ENCODE assay signal across 1 fruit fly cellular context in genomic region chrX:8057299-8057730, dm6.
TF ChIP-seq lines count a peak whose summit lies in the region.

No protein-coding gene starts in this region.

TF ChIP-seq in whole organism, embryonic, 481 proteins besides CTCF, POLR2A, EP300 and RAD21 (continued from another document and continues in another):
- TF ChIP-seq CG2120 (GFP tag; optimal IDR thresholded peaks at IDR 0.05; lab: Kevin White, UChicago) (peak; percentile 85), CG31224 (GFP tag; IDR thresholded peaks at IDR 0.05; lab: Robert Waterston, UW) (peak; percentile 37; the same call in 1 of the 2 replicates), MTF-1 (GFP tag; optimal IDR thresholded peaks at IDR 0.05; lab: Kevin White, UChicago; ENCODE audit: borderline replicate concordance) (peak; percentile 33), pfk (GFP tag; optimal IDR thresholded peaks at IDR 0.05; lab: Kevin White, UChicago) (no peak), NK7.1 (GFP tag; optimal IDR thresholded peaks at IDR 0.05; lab: Kevin White, UChicago) (peak; percentile 67), Poxn (GFP tag; IDR thresholded peaks at IDR 0.05; lab: Robert Waterston, UW) (no peak), CG3726 (GFP tag; IDR thresholded peaks at IDR 0.05; lab: Robert Waterston, UW) (no peak), her (GFP tag; optimal IDR thresholded peaks at IDR 0.05; lab: Kevin White, UChicago) (peak; percentile 55), tup (GFP tag; optimal IDR thresholded peaks at IDR 0.05; lab: Kevin White, UChicago) (no peak), CG9609 (GFP tag; optimal IDR thresholded peaks at IDR 0.05; lab: Kevin White, UChicago) (peak; percentile 78), MESR4 (GFP tag; optimal IDR thresholded peaks at IDR 0.05; lab: Kevin White, UChicago) (no peak), Dip3 (GFP tag; optimal IDR thresholded peaks at IDR 0.05; lab: Kevin White, UChicago) (peak; percentile 67), HLHmδ (GFP tag; optimal IDR thresholded peaks at IDR 0.05; lab: Kevin White, UChicago) (no peak), CG15011 (GFP tag; optimal IDR thresholded peaks at IDR 0.05; lab: Kevin White, UChicago) (peak; percentile 70), CG9817 (tag; optimal IDR thresholded peaks at IDR 0.05; lab: Kevin White, UChicago) (peak; percentile 68), grn (GFP tag; optimal IDR thresholded peaks at IDR 0.05; lab: Kevin White, UChicago) (no peak), lola (GFP tag; optimal IDR thresholded peaks at IDR 0.05; lab: Kevin White, UChicago) (peak in 1 of 3 experiments; percentile 76), cwo (GFP tag; optimal IDR thresholded peaks at IDR 0.05; lab: Kevin White, UChicago) (peak; percentile 48), CG11723 (GFP tag; optimal IDR thresholded peaks at IDR 0.05; lab: Kevin White, UChicago) (peak; percentile 45), ken (GFP tag; IDR thresholded peaks at IDR 0.05; lab: Robert Waterston, UW) (no peak), CG12659 (GFP tag; optimal IDR thresholded peaks at IDR 0.05; lab: Kevin White, UChicago) (peak; percentile 79), Pdp1 (GFP tag; optimal IDR thresholded peaks at IDR 0.05; lab: Kevin White, UChicago) (peak; percentile 30 to 81), CG8359 (GFP tag; optimal IDR thresholded peaks at IDR 0.05; lab: Kevin White, UChicago; ENCODE audit: borderline replicate concordance) (peak; percentile 18), abd-A (tag; optimal IDR thresholded peaks at IDR 0.05; lab: Kevin White, UChicago) (no peak), Lim3 (GFP tag; IDR thresholded peaks at IDR 0.05; lab: Robert Waterston, UW) (no peak), tgo (GFP tag; IDR thresholded peaks at IDR 0.05; lab: Robert Waterston, UW) (peak; percentile 49; the same call in 2 of the 3 replicates), jigr1 (GFP tag; IDR thresholded peaks at IDR 0.05; lab: Robert Waterston, UW) (peak; percentile 54; the same call in 1 of the 3 replicates), CG7271 (tag; optimal IDR thresholded peaks at IDR 0.05; lab: Kevin White, UChicago) (no peak), Sin3A (optimal IDR thresholded peaks at IDR 0.05; lab: Kevin White, UChicago) (no peak), CG12155 (GFP tag; optimal IDR thresholded peaks at IDR 0.05; lab: Kevin White, UChicago) (peak; percentile 60), gcm2 (GFP tag; optimal IDR thresholded peaks at IDR 0.05; lab: Kevin White, UChicago) (no peak), kah (GFP tag; optimal IDR thresholded peaks at IDR 0.05; lab: Kevin White, UChicago) (peak; percentile 7), lov (optimal IDR thresholded peaks at IDR 0.05; lab: Kevin White, UChicago) (no peak), lov (GFP tag; IDR thresholded peaks at IDR 0.05; lab: Robert Waterston, UW) (no peak), bcd (GFP tag; optimal IDR thresholded peaks at IDR 0.05; lab: Kevin White, UChicago) (peak; percentile 77), lilli (GFP tag; optimal IDR thresholded peaks at IDR 0.05; lab: Kevin White, UChicago) (peak; percentile 79), gt (GFP tag; IDR thresholded peaks at IDR 0.05; lab: Robert Waterston, UW) (no peak), ind (GFP tag; optimal IDR thresholded peaks at IDR 0.05; lab: Kevin White, UChicago) (peak; percentile 73), CG15479 (GFP tag; optimal IDR thresholded peaks at IDR 0.05; lab: Kevin White, UChicago) (no peak), CG10959 (GFP tag; IDR thresholded peaks at IDR 0.05; lab: Robert Waterston, UW) (no peak), H15 (GFP tag; IDR thresholded peaks at IDR 0.05; lab: Robert Waterston, UW) (0 out of 3 replicates have a peak, but pooled peaks have one; percentile 16), CG43689 (GFP tag; IDR thresholded peaks at IDR 0.05; lab: Robert Waterston, UW) (no peak), Xbp1 (GFP tag; optimal IDR thresholded peaks at IDR 0.05; lab: Kevin White, UChicago) (peak; percentile 69), CG9215 (GFP tag; IDR thresholded peaks at IDR 0.05; lab: Robert Waterston, UW) (peak; percentile 60), kay (GFP tag; optimal IDR thresholded peaks at IDR 0.05; lab: Kevin White, UChicago) (peak; percentile 51), CG12219 (GFP tag; optimal IDR thresholded peaks at IDR 0.05; lab: Kevin White, UChicago) (peak; percentile 19), ab (GFP tag; optimal IDR thresholded peaks at IDR 0.05; lab: Kevin White, UChicago) (peak; percentile 63), CG11696 (GFP tag; IDR thresholded peaks at IDR 0.05; lab: Robert Waterston, UW) (no peak), Oaz (GFP tag; IDR thresholded peaks at IDR 0.05; lab: Robert Waterston, UW) (peak; percentile 56; the same call in 1 of the 2 replicates), CG6175 (GFP tag; IDR thresholded peaks at IDR 0.05; lab: Robert Waterston, UW) (0 out of 3 replicates have a peak, but pooled peaks have one; percentile 41), CG4707 (GFP tag; optimal IDR thresholded peaks at IDR 0.05; lab: Kevin White, UChicago) (peak; percentile 95), B-H1 (GFP tag; IDR thresholded peaks at IDR 0.05; lab: Robert Waterston, UW) (0 out of 3 replicates have a peak, but pooled peaks have one; percentile 31), Hmx (GFP tag; optimal IDR thresholded peaks at IDR 0.05; lab: Kevin White, UChicago) (peak; percentile 54), Sry-δ (GFP tag; optimal IDR thresholded peaks at IDR 0.05; lab: Kevin White, UChicago) (no peak), CG16779 (GFP tag; IDR thresholded peaks at IDR 0.05; lab: Robert Waterston, UW) (no peak), CG1603 (tag; optimal IDR thresholded peaks at IDR 0.05; lab: Kevin White, UChicago) (no peak), toy (GFP tag; IDR thresholded peaks at IDR 0.05; lab: Robert Waterston, UW) (no peak), sima (GFP tag; optimal IDR thresholded peaks at IDR 0.05; lab: Kevin White, UChicago) (peak; percentile 34), CG4282 (GFP tag; optimal IDR thresholded peaks at IDR 0.05; lab: Kevin White, UChicago) (no peak), CG9437 (GFP tag; optimal IDR thresholded peaks at IDR 0.05; lab: Kevin White, UChicago) (peak; percentile 55), Sox100B (GFP tag; optimal IDR thresholded peaks at IDR 0.05; lab: Kevin White, UChicago) (peak; percentile 87), slp2 (GFP tag; optimal IDR thresholded peaks at IDR 0.05; lab: Kevin White, UChicago) (peak; percentile 83), vvl (GFP tag; IDR thresholded peaks at IDR 0.05; lab: Robert Waterston, UW) (peak; percentile 11; the same call in 1 of the 2 replicates), Neu2 (GFP tag; optimal IDR thresholded peaks at IDR 0.05; lab: Kevin White, UChicago; ENCODE audit: borderline replicate concordance) (no peak), fd96Cb (tag; optimal IDR thresholded peaks at IDR 0.05; lab: Kevin White, UChicago) (peak; percentile 77), tin (GFP tag; optimal IDR thresholded peaks at IDR 0.05; lab: Kevin White, UChicago) (peak; percentile 60), Dbx (GFP tag; IDR thresholded peaks at IDR 0.05; lab: Robert Waterston, UW) (no peak; the same call in 2 of the 3 replicates), nmo (GFP tag; optimal IDR thresholded peaks at IDR 0.05; lab: Kevin White, UChicago) (peak; percentile 82), bowl (GFP tag; IDR thresholded peaks at IDR 0.05; lab: Robert Waterston, UW) (no peak), rib (GFP tag; IDR thresholded peaks at IDR 0.05; lab: Robert Waterston, UW) (no peak), CG9932 (GFP tag; IDR thresholded peaks at IDR 0.05; lab: Robert Waterston, UW) (peak; percentile 64), CrebB (tag; optimal IDR thresholded peaks at IDR 0.05; lab: Kevin White, UChicago) (no peak), CG4328 (GFP tag; optimal IDR thresholded peaks at IDR 0.05; lab: Kevin White, UChicago) (peak; percentile 76), sim (GFP tag; IDR thresholded peaks at IDR 0.05; lab: Robert Waterston, UW) (no peak), CG7786 (GFP tag; optimal IDR thresholded peaks at IDR 0.05; lab: Kevin White, UChicago) (peak; percentile 70), org-1 (GFP tag; optimal IDR thresholded peaks at IDR 0.05; lab: Kevin White, UChicago) (peak; percentile 76), Side (GFP tag; optimal IDR thresholded peaks at IDR 0.05; lab: Kevin White, UChicago) (peak; percentile 81), Ets97D (GFP tag; optimal IDR thresholded peaks at IDR 0.05; lab: Kevin White, UChicago) (peak; percentile 15), CG13775 (GFP tag; optimal IDR thresholded peaks at IDR 0.05; lab: Kevin White, UChicago) (peak; percentile 78), Asciz (GFP tag; optimal IDR thresholded peaks at IDR 0.05; lab: Kevin White, UChicago) (peak; percentile 58), CG2116 (GFP tag; optimal IDR thresholded peaks at IDR 0.05; lab: Kevin White, UChicago) (peak; percentile 34), pb (GFP tag; optimal IDR thresholded peaks at IDR 0.05; lab: Kevin White, UChicago) (peak; percentile 76), CG17568 (GFP tag; optimal IDR thresholded peaks at IDR 0.05; lab: Kevin White, UChicago) (peak; percentile 37), fd3F (GFP tag; optimal IDR thresholded peaks at IDR 0.05; lab: Kevin White, UChicago) (peak; percentile 65), CG6683 (GFP tag; optimal IDR thresholded peaks at IDR 0.05; lab: Kevin White, UChicago) (peak; percentile 28), CG8924 (tag; optimal IDR thresholded peaks at IDR 0.05; lab: Kevin White, UChicago) (peak; percentile 65), usp (GFP tag; optimal IDR thresholded peaks at IDR 0.05; lab: Kevin White, UChicago) (no peak), chinmo (GFP tag; IDR thresholded peaks at IDR 0.05; lab: Robert Waterston, UW; ENCODE audit: partially characterized antibody) (no peak), CG7745 (tag; optimal IDR thresholded peaks at IDR 0.05; lab: Kevin White, UChicago) (no peak), Vsx1 (GFP tag; optimal IDR thresholded peaks at IDR 0.05; lab: Kevin White, UChicago) (peak; percentile 49), unpg (GFP tag; optimal IDR thresholded peaks at IDR 0.05; lab: Kevin White, UChicago) (peak; percentile 52), sens (GFP tag; lab: Kevin White, UChicago) (peak; percentile 93), CG13296 (GFP tag; optimal IDR thresholded peaks at IDR 0.05; lab: Kevin White, UChicago) (peak; percentile 58), Bteb2 (GFP tag; optimal IDR thresholded peaks at IDR 0.05; lab: Kevin White, UChicago) (peak; percentile 35), CG6854 (GFP tag; optimal IDR thresholded peaks at IDR 0.05; lab: Kevin White, UChicago) (no peak), CG18599 (GFP tag; optimal IDR thresholded peaks at IDR 0.05; lab: Kevin White, UChicago) (peak; percentile 72), CG4360 (GFP tag; IDR thresholded peaks at IDR 0.05; lab: Robert Waterston, UW) (no peak), CG10209 (GFP tag; optimal IDR thresholded peaks at IDR 0.05; lab: Kevin White, UChicago) (peak; percentile 82), CG9727 (GFP tag; optimal IDR thresholded peaks at IDR 0.05; lab: Kevin White, UChicago) (peak; percentile 76), NC2β (GFP tag; optimal IDR thresholded peaks at IDR 0.05; lab: Kevin White, UChicago) (peak; percentile 6), CG2129 (GFP tag; IDR thresholded peaks at IDR 0.05; lab: Robert Waterston, UW; ENCODE audit: partially characterized antibody) (no peak), CG10543 (GFP tag; optimal IDR thresholded peaks at IDR 0.05; lab: Kevin White, UChicago) (peak; percentile 65), CG11504 (tag; optimal IDR thresholded peaks at IDR 0.05; lab: Kevin White, UChicago) (peak; percentile 86), so (GFP tag; IDR thresholded peaks at IDR 0.05; lab: Robert Waterston, UW) (peak; percentile 13; the same call in 1 of the 3 replicates), CG12942 (GFP tag; optimal IDR thresholded peaks at IDR 0.05; lab: Kevin White, UChicago) (peak; percentile 57), Fer2 (tag; optimal IDR thresholded peaks at IDR 0.05; lab: Kevin White, UChicago) (peak; percentile 49), CG7357 (GFP tag; IDR thresholded peaks at IDR 0.05; lab: Robert Waterston, UW) (peak; percentile 57; the same call in 1 of the 3 replicates), zen2 (GFP tag; IDR thresholded peaks at IDR 0.05; lab: Robert Waterston, UW; ENCODE audit: partially characterized antibody) (no peak), schlank (tag; optimal IDR thresholded peaks at IDR 0.05; lab: Kevin White, UChicago) (peak; percentile 6), CG30020 (tag; optimal IDR thresholded peaks at IDR 0.05; lab: Kevin White, UChicago) (peak; percentile 18), CG3838 (GFP tag; optimal IDR thresholded peaks at IDR 0.05; lab: Kevin White, UChicago) (no peak), trh (GFP tag; optimal IDR thresholded peaks at IDR 0.05; lab: Kevin White, UChicago) (peak; percentile 9), CG12236 (GFP tag; optimal IDR thresholded peaks at IDR 0.05; lab: Kevin White, UChicago) (peak; percentile 65), Opbp (GFP tag; IDR thresholded peaks at IDR 0.05; lab: Robert Waterston, UW; ENCODE audit: partially characterized antibody) (no peak), Oli (tag; optimal IDR thresholded peaks at IDR 0.05; lab: Kevin White, UChicago) (peak; percentile 85), CG1233 (GFP tag; optimal IDR thresholded peaks at IDR 0.05; lab: Kevin White, UChicago) (peak; percentile 73), CG8281 (tag; optimal IDR thresholded peaks at IDR 0.05; lab: Kevin White, UChicago) (peak; percentile 53), CG7556 (GFP tag; optimal IDR thresholded peaks at IDR 0.05; lab: Kevin White, UChicago) (peak; percentile 85), al (GFP tag; IDR thresholded peaks at IDR 0.05; lab: Robert Waterston, UW) (peak; percentile 53), Bgb (GFP tag; IDR thresholded peaks at IDR 0.05; lab: Robert Waterston, UW; ENCODE audit: partially characterized antibody) (no peak), CG17802 (tag; optimal IDR thresholded peaks at IDR 0.05; lab: Kevin White, UChicago) (no peak), D19B (GFP tag; optimal IDR thresholded peaks at IDR 0.05; lab: Kevin White, UChicago) (peak; percentile 69), inv (GFP tag; IDR thresholded peaks at IDR 0.05; lab: Robert Waterston, UW; ENCODE audit: partially characterized antibody) (no peak), eyg (GFP tag; optimal IDR thresholded peaks at IDR 0.05; lab: Kevin White, UChicago) (peak; percentile 52), ATbp (GFP tag; optimal IDR thresholded peaks at IDR 0.05; lab: Kevin White, UChicago) (peak; percentile 40), exex (tag; optimal IDR thresholded peaks at IDR 0.05; lab: Kevin White, UChicago) (no peak), lmd (GFP tag; IDR thresholded peaks at IDR 0.05; lab: Robert Waterston, UW) (peak; percentile 77), CG3163 (GFP tag; optimal IDR thresholded peaks at IDR 0.05; lab: Kevin White, UChicago) (peak; percentile 32), CG31388 (GFP tag; optimal IDR thresholded peaks at IDR 0.05; lab: Kevin White, UChicago) (no peak), kni (GFP tag; optimal IDR thresholded peaks at IDR 0.05; lab: Kevin White, UChicago) (no peak), tll (GFP tag; optimal IDR thresholded peaks at IDR 0.05; lab: Kevin White, UChicago) (no peak)
